Fruit fly (Drosophila melanogaster) whole organism, adult: Measurements from ENCODE around the gene CG31677.

ENCODE experiments used
- CG14711 ChIP-seq: fragments of 200-800 bp; sonication (Bioruptor generic); optimal IDR thresholded peaks from 2 replicates; lab custom pipeline; 2018; ENCODE audit warnings: missing biosample characterization, mild to moderate bottlenecking, missing genetic modification characterization, moderate library complexity
- CG1620 ChIP-seq: fragments of 200-800 bp; sonication (Bioruptor generic); optimal IDR thresholded peaks from 2 replicates; lab custom pipeline; 2016; ENCODE audit warnings: missing biosample characterization, missing genetic modification characterization
- CG33017 ChIP-seq: fragments of 200-800 bp; sonication (Bioruptor generic); optimal IDR thresholded peaks from 2 replicates; lab custom pipeline; 2018; ENCODE audit warnings: missing biosample characterization, mild to moderate bottlenecking, missing genetic modification characterization, moderate library complexity
- CG7045 ChIP-seq: fragments of 200-800 bp; sonication (Bioruptor generic); optimal IDR thresholded peaks from 2 replicates; lab custom pipeline; 2017; ENCODE audit warnings: missing biosample characterization, mild to moderate bottlenecking, missing genetic modification characterization
- CG7101 ChIP-seq: fragments of 200-800 bp; sonication (Bioruptor generic); optimal IDR thresholded peaks from 2 replicates; lab custom pipeline; 2018; ENCODE audit warnings: missing biosample characterization, mild to moderate bottlenecking, missing genetic modification characterization, moderate library complexity
- Crg-1 ChIP-seq: fragments of 200-800 bp; sonication (Bioruptor generic); optimal IDR thresholded peaks from 2 replicates; lab custom pipeline; 2016; ENCODE audit warnings: missing biosample characterization, missing genetic modification characterization
- cic ChIP-seq: fragments of 200-800 bp; sonication (Bioruptor generic); optimal IDR thresholded peaks from 2 replicates; lab custom pipeline; 2017; ENCODE audit warnings: missing biosample characterization, mild to moderate bottlenecking, missing genetic modification characterization, moderate library complexity
- cnc ChIP-seq, 2 experiments: fragments of >200 bp; optimal IDR thresholded peaks; 2 replicates each; lab custom pipeline; 2017
- pad ChIP-seq: fragments of 200-800 bp; sonication (Bioruptor generic); optimal IDR thresholded peaks from 3 replicates; lab custom pipeline; 2017; ENCODE audit warnings: missing biosample characterization, missing genetic modification characterization, mild to moderate bottlenecking, moderate library complexity, missing genetic modification reagents

DNA sequence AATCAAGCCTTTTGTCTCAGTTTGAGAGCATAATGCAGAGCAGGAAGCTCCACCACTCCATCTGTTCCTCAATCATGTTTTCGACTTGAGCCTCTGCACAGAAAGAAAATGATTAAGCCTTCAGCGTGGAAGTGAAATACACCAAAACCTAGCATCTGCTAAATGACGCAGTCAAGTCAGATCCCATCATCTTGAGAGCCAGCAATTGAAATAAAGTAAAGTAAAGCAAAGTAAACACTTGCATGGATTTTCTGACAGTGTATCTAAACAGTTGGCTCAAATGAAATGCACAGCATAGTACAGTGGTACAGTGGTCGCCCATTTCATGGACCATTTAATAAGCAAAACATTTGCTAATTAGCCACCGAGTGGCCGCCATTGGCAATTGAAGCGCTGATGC, 6.3 kb downstream of the CG31677 start:
- TF ChIP-seq cnc (optimal IDR thresholded peaks at IDR 0.05; lab: Kevin White, UChicago): no peak
- no peak for TF ChIP-seq CG1620
- no peak for TF ChIP-seq CG7045 (GFP tag; lab: Kevin White, UChicago)
- no peak for TF ChIP-seq CG14711 (tag; lab: Kevin White, UChicago)
- TF ChIP-seq Crg-1 (GFP tag; lab: Kevin White, UChicago): no peak
- no peak for TF ChIP-seq pad
- no peak for TF ChIP-seq CG33017 (tag; lab: Kevin White, UChicago)
- no peak for TF ChIP-seq CG7101
- no peak for TF ChIP-seq cic (GFP tag; lab: Kevin White, UChicago)
